Worm (Caenorhabditis elegans): Measurements from ENCODE around the gene ham-3.

The ham-3 gene

ce11 chrIII:10120076-10120831 lies at the start of gene ham-3, which contains the start of gene gtf-2H3:
TSS of gene ham-3 (plus strand) at chrIII:10120781.
TSS of gene gtf-2H3 (minus strand) at chrIII:10120148.
- TF ChIP-seq dpl-1 (GFP tag; optimal IDR thresholded peaks at IDR 0.05), result no peak
- no peak for TF ChIP-seq atf-7 (tag; optimal IDR thresholded peaks at IDR 0.05)
- TF ChIP-seq F49E8.2 (tag; optimal IDR thresholded peaks at IDR 0.05; ENCODE audit: insufficient read depth), result no peak
- no peak for TF ChIP-seq ztf-25 (GFP tag; IDR thresholded peaks at IDR 0.05)
- no peak for TF ChIP-seq sea-2 (GFP tag; IDR thresholded peaks at IDR 0.05)
- no peak for TF ChIP-seq mxl-1 (tag; optimal IDR thresholded peaks at IDR 0.05)
- no peak for TF ChIP-seq F22D6.2 (tag; optimal IDR thresholded peaks at IDR 0.05)
- peak; percentile 50; the same call in 1 of the 2 replicates for TF ChIP-seq ceh-91 (GFP tag; IDR thresholded peaks at IDR 0.05)
- TF ChIP-seq mel-28 (tag; optimal IDR thresholded peaks at IDR 0.05; ENCODE audit: borderline replicate concordance), result no peak
- no peak for TF ChIP-seq nfya-1 (tag; optimal IDR thresholded peaks at IDR 0.05; ENCODE audit: borderline replicate concordance, insufficient read depth)
- peak; percentile 85 for TF ChIP-seq lsl-1 (GFP tag; optimal IDR thresholded peaks at IDR 0.05)
- no peak for TF ChIP-seq tbp1 (GFP tag; optimal IDR thresholded peaks at IDR 0.05)
- no peak for TF ChIP-seq efl-1 (GFP tag; optimal IDR thresholded peaks at IDR 0.05)
- TF ChIP-seq snpc-3.4 (tag; optimal IDR thresholded peaks at IDR 0.05), result peak; percentile 38
- no peak for TF ChIP-seq Y67H2A.10 (GFP tag; conservative IDR thresholded peaks at IDR 0.05)
- peak; percentile 33; the same call in 1 of the 2 replicates for TF ChIP-seq madf-8 (GFP tag; conservative IDR thresholded peaks at IDR 0.05)
- no peak for TF ChIP-seq lin-35 (GFP tag; optimal IDR thresholded peaks at IDR 0.05)
- TF ChIP-seq D2030.7 (GFP tag; IDR thresholded peaks at IDR 0.05), result peak; percentile 61
- TF ChIP-seq egrh-3 (GFP tag; IDR thresholded peaks at IDR 0.05), result no peak
- no peak for TF ChIP-seq pha-4 (tag; optimal IDR thresholded peaks at IDR 0.05)
- TF ChIP-seq F33H1.4 (GFP tag; IDR thresholded peaks at IDR 0.05), result peak; percentile 90
- no peak for TF ChIP-seq ama-1 (optimal IDR thresholded peaks at IDR 0.05)
- no peak for TF ChIP-seq ama-1 (GFP tag; optimal IDR thresholded peaks at IDR 0.05)
- no peak for TF ChIP-seq cebp-1 (GFP tag; IDR thresholded peaks at IDR 0.05)
- peak; percentile 13 for TF ChIP-seq cebp-1 (tag; optimal IDR thresholded peaks at IDR 0.05)
- no peak for TF ChIP-seq attf-6 (GFP tag; IDR thresholded peaks at IDR 0.05)
- no peak for TF ChIP-seq fkh-3 (tag; optimal IDR thresholded peaks at IDR 0.05)
- no peak for TF ChIP-seq ZK185.1 (tag; optimal IDR thresholded peaks at IDR 0.05; ENCODE audit: poor library complexity, severe bottlenecking)
- no peak for TF ChIP-seq rpc-1 (optimal IDR thresholded peaks at IDR 0.05)
- no peak for TF ChIP-seq rpc-1 (tag; optimal IDR thresholded peaks at IDR 0.05)
- TF ChIP-seq K12H6.12 (tag; optimal IDR thresholded peaks at IDR 0.05), result no peak
- TF ChIP-seq nhr-120 (GFP tag; IDR thresholded peaks at IDR 0.05), result no peak
- TF ChIP-seq F57C9.4 (tag; optimal IDR thresholded peaks at IDR 0.05), result no peak
- TF ChIP-seq F57A8.1 (GFP tag; optimal IDR thresholded peaks at IDR 0.05), result no peak
- TF ChIP-seq madf-6 (GFP tag; IDR thresholded peaks at IDR 0.05), result peak; percentile 87
- no peak for TF ChIP-seq pbrm-1 (GFP tag; IDR thresholded peaks at IDR 0.05)
- TF ChIP-seq B0336.3 (GFP tag; IDR thresholded peaks at IDR 0.05), result no peak
- TF ChIP-seq T07F8.4 (tag; optimal IDR thresholded peaks at IDR 0.05), result no peak
- no peak for TF ChIP-seq rec-8 (tag; optimal IDR thresholded peaks at IDR 0.05)
- no peak for TF ChIP-seq hsf-1 (GFP tag; IDR thresholded peaks at IDR 0.05)
- peak; percentile 15 for TF ChIP-seq lin-54 (GFP tag; optimal IDR thresholded peaks at IDR 0.05)
- TF ChIP-seq xnd-1 (tag; optimal IDR thresholded peaks at IDR 0.05), result peak; percentile 68
- TF ChIP-seq ztf-18 (tag; optimal IDR thresholded peaks at IDR 0.05), result no peak
- no peak for TF ChIP-seq lin-40 (tag; optimal IDR thresholded peaks at IDR 0.05)
- TF ChIP-seq madf-10 (tag; optimal IDR thresholded peaks at IDR 0.05), result no peak
- no peak for TF ChIP-seq Y56A3A.18 (GFP tag; IDR thresholded peaks at IDR 0.05)
- TF ChIP-seq B0035.1 (tag; optimal IDR thresholded peaks at IDR 0.05), result no peak
- no peak for TF ChIP-seq F55B11.4 (tag; optimal IDR thresholded peaks at IDR 0.05; ENCODE audit: borderline replicate concordance, insufficient read depth)

All from whole organism, young adult.